Worm (Caenorhabditis elegans): Measurements from ENCODE around the gene F13E9.15.

F13E9.15 gene

DNA sequence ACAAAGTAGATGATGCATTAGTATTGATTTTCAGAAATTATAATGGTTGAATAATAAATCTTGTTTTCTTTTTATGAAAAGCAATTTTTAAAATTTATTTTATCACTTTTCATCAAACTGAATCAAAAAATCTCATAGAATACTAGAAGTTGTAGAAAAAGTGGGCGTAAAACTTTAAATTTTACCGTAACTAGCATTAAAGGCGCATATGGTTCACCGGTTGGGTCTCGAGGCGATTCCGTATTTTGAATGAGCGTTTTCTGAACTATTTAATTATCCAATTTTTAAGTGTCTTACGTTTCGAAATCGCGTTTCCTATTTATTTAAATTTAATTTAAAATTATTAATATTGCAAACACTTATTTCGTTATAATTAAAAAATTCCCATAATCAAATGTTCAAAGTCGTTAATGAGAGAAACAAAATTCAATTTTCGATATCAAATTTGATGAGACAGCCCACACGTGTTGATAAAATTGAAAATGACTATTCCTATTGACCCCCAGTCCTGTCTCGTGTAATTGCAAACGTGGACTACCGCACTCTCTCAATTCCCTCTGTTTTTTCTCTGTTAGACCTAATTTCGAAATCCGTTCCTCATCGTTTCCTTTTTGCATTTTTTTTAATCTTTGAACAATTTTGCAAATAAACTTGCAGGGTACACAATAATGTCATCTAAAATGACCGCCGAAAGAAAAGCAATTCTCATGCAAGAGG lies 31.2 kb downstream of the F13E9.15 start, which contains the start of the genes T11G6.2 and hars-1 (continued):
- TF ChIP-seq nhr-120 (GFP tag; IDR thresholded peaks at IDR 0.05) (no peak), madf-6 (GFP tag; IDR thresholded peaks at IDR 0.05) (peak; percentile 99), snpc-4 (GFP tag; optimal IDR thresholded peaks at IDR 0.05) (no peak), snpc-4 (tag; optimal IDR thresholded peaks at IDR 0.05) (peak in 1 of 4 experiments; percentile 21), him-1 (tag; optimal IDR thresholded peaks at IDR 0.05) (no peak), lin-35 (GFP tag; optimal IDR thresholded peaks at IDR 0.05) (no peak), snpc-1.1 (tag; optimal IDR thresholded peaks at IDR 0.05; ENCODE audit: insufficient read depth) (no peak), ztf-18 (tag; optimal IDR thresholded peaks at IDR 0.05) (peak; percentile 3), aptf-2 (GFP tag; conservative IDR thresholded peaks at IDR 0.05) (no peak), ztf-26 (tag; optimal IDR thresholded peaks at IDR 0.05) (no peak), dox-1 (GFP tag; IDR thresholded peaks at IDR 0.05) (0 out of 2 replicates have a peak, but pooled peaks have one; percentile 48), mes-4 (tag; optimal IDR thresholded peaks at IDR 0.05) (no peak), ztf-6 (GFP tag; IDR thresholded peaks at IDR 0.05) (no peak), attf-5 (GFP tag; optimal IDR thresholded peaks at IDR 0.05) (peak; percentile 69), lin-26 (GFP tag; IDR thresholded peaks at IDR 0.05) (no peak), B0019.2 (GFP tag; conservative IDR thresholded peaks at IDR 0.05) (no peak), mel-28 (tag; optimal IDR thresholded peaks at IDR 0.05; ENCODE audit: borderline replicate concordance) (no peak), nhr-179 (tag; optimal IDR thresholded peaks at IDR 0.05) (no peak), xnd-1 (tag; optimal IDR thresholded peaks at IDR 0.05) (peak; percentile 93), lsl-1 (GFP tag; optimal IDR thresholded peaks at IDR 0.05) (peak; percentile 87), hrde-1 (tag; optimal IDR thresholded peaks at IDR 0.05; ENCODE audit: borderline replicate concordance) (no peak), Y53F4B.3 (GFP tag; IDR thresholded peaks at IDR 0.05) (no peak), hlh-26 (GFP tag; conservative IDR thresholded peaks at IDR 0.05) (no peak), ccch-3 (GFP tag; optimal IDR thresholded peaks at IDR 0.05) (no peak), sptf-2 (GFP tag; optimal IDR thresholded peaks at IDR 0.05) (no peak), K12H6.12 (tag; optimal IDR thresholded peaks at IDR 0.05) (no peak), hmg-1.2 (GFP tag; IDR thresholded peaks at IDR 0.05) (no peak), nhr-27 (tag; optimal IDR thresholded peaks at IDR 0.05) (no peak), atf-7 (tag; optimal IDR thresholded peaks at IDR 0.05) (no peak), T07F8.4 (tag; optimal IDR thresholded peaks at IDR 0.05) (no peak), repo-1 (tag; optimal IDR thresholded peaks at IDR 0.05) (no peak), mcd-1 (GFP tag; IDR thresholded peaks at IDR 0.05) (peak; percentile 49; the same call in 1 of the 2 replicates), madf-8 (GFP tag; conservative IDR thresholded peaks at IDR 0.05) (peak; percentile 97), nfya-2 (GFP tag; IDR thresholded peaks at IDR 0.05) (no peak), ceh-91 (GFP tag; IDR thresholded peaks at IDR 0.05) (peak; percentile 53; the same call in 1 of the 2 replicates), let-526 (GFP tag; IDR thresholded peaks at IDR 0.05) (no peak), F57C9.4 (tag; optimal IDR thresholded peaks at IDR 0.05) (no peak), T26A5.8 (tag; optimal IDR thresholded peaks at IDR 0.05) (no peak), efl-1 (GFP tag; optimal IDR thresholded peaks at IDR 0.05) (peak; percentile 49), pbrm-1 (GFP tag; IDR thresholded peaks at IDR 0.05) (0 out of 2 replicates have a peak, but pooled peaks have one; percentile 18), tbp1 (GFP tag; optimal IDR thresholded peaks at IDR 0.05) (no peak), ama-1 (optimal IDR thresholded peaks at IDR 0.05) (no peak), ama-1 (GFP tag; optimal IDR thresholded peaks at IDR 0.05) (no peak), madf-10 (tag; optimal IDR thresholded peaks at IDR 0.05) (no peak), cebp-2 (GFP tag; IDR thresholded peaks at IDR 0.05) (no peak)
